Worm (Caenorhabditis elegans) whole organism, L3 larva: ENCODE results near the gene R02E12.4.

Experiments used
- ZK546.5 ChIP-seq: sonication (generic microtip); optimal IDR thresholded peaks from 2 replicates; lab custom pipeline; 2017; ENCODE audit warnings: missing biosample characterization, missing genetic modification characterization
- nhr-11 ChIP-seq: fragments of 150-350 bp; optimal IDR thresholded peaks from 2 replicates; lab custom pipeline; 2014; ENCODE audit warnings: missing biosample characterization, missing genetic modification characterization
- skn-1 ChIP-seq: fragments of 150-350 bp; optimal IDR thresholded peaks from 2 replicates; lab custom pipeline; 2014; ENCODE audit warnings: missing biosample characterization, missing genetic modification characterization

DNA sequence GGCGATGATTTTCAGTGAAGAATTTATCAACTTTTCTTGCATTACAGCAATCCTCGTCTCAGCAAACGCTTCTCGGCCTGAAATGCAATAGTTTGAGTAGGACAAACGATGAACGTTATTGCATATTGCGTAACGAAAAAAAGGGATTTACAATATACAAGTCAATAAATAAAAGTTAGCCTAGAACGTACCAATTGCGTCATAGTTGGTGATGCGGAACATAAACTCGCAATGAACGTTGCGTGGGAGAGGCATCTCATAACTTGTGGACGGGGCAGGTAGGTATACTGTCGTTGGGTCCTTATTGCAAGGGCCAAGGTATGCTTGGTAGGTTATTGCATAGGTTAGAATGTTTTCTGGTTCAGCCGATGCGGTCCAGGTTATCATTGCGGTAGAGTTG lies 34.3 kb upstream of the R02E12.4 start:
- TF ChIP-seq nhr-11 (no peak), skn-1 (no peak), ZK546.5 (tag; lab: Kevin White, UChicago) (no peak)
